Fruit fly (Drosophila melanogaster) whole organism, embryonic: ENCODE measurements around the gene CG12507.

Source experiments
- Adf1 ChIP-seq: fragments of 200-800 bp; sonication (Bioruptor generic); IDR thresholded peaks from 2 replicates; pipeline ENCODE4 v1.3.6; 2022; ENCODE audit warnings: missing biosample characterization, missing genetic modification characterization
- Asciz ChIP-seq: fragments of 200-800 bp; sonication (Bioruptor generic); optimal IDR thresholded peaks from 2 replicates; lab custom pipeline; 2017; ENCODE audit warnings: missing biosample characterization, mild to moderate bottlenecking, missing genetic modification characterization, missing genetic modification reagents
- Atf-2 ChIP-seq: fragments of 200-800 bp; sonication (Bioruptor generic); optimal IDR thresholded peaks from 2 replicates; lab custom pipeline; 2016; ENCODE audit warnings: missing biosample characterization, missing genetic modification characterization
- CG1024 ChIP-seq: fragments of 200-800 bp; sonication (Bioruptor generic); IDR thresholded peaks from 2 replicates; pipeline ENCODE4 v1.3.6; 2022; ENCODE audit warnings: missing biosample characterization, missing genetic modification characterization
- CG11085 ChIP-seq: fragments of 200-800 bp; sonication (Bioruptor generic); IDR thresholded peaks from 2 replicates; pipeline ENCODE4 v1.3.6; 2022; ENCODE audit warnings: missing biosample characterization, missing genetic modification characterization
- CG11456 ChIP-seq: fragments of 200-800 bp; sonication (Bioruptor generic); IDR thresholded peaks from 3 replicates; pipeline ENCODE4 v1.3.6; 2022; ENCODE audit warnings: missing biosample characterization, missing genetic modification characterization
- CG13287 ChIP-seq: fragments of 200-800 bp; sonication (Bioruptor generic); IDR thresholded peaks from 2 replicates; pipeline ENCODE4 v1.3.6; 2022; ENCODE audit warnings: missing biosample characterization, missing genetic modification characterization; ENCODE audit not compliant: partially characterized antibody
- CG14860 ChIP-seq: fragments of 200-800 bp; sonication (Bioruptor generic); IDR thresholded peaks from 3 replicates; pipeline ENCODE4 v1.3.6; 2022; ENCODE audit warnings: missing biosample characterization, missing genetic modification characterization; ENCODE audit not compliant: partially characterized antibody
- CG2202 ChIP-seq: fragments of 200-800 bp; sonication (Bioruptor generic); optimal IDR thresholded peaks from 2 replicates; lab custom pipeline; 2018; ENCODE audit warnings: missing biosample characterization, mild to moderate bottlenecking, missing genetic modification characterization
- CG2678 ChIP-seq: fragments of 200-800 bp; sonication (Bioruptor generic); optimal IDR thresholded peaks from 3 replicates; lab custom pipeline; 2019; ENCODE audit warnings: missing biosample characterization, mild to moderate bottlenecking, missing genetic modification characterization, moderate library complexity
- CG2712 ChIP-seq: fragments of 200-800 bp; optimal IDR thresholded peaks from 3 replicates; lab custom pipeline; 2019; ENCODE audit warnings: missing biosample characterization, mild to moderate bottlenecking, missing genetic modification characterization, moderate library complexity
- CG30431 ChIP-seq: fragments of 200-800 bp; sonication (Bioruptor generic); optimal IDR thresholded peaks from 2 replicates; lab custom pipeline; 2017; ENCODE audit warnings: missing biosample characterization, missing genetic modification characterization
- CG31388 ChIP-seq: fragments of 200-800 bp; sonication (Bioruptor generic); optimal IDR thresholded peaks from 2 replicates; lab custom pipeline; 2016; ENCODE audit warnings: missing biosample characterization, missing genetic modification characterization
- CG32532 ChIP-seq: fragments of 200-800 bp; sonication (Bioruptor generic); IDR thresholded peaks from 2 replicates; pipeline ENCODE4 v1.3.6; 2022; ENCODE audit warnings: missing biosample characterization, missing genetic modification characterization
- CG3407 ChIP-seq: fragments of 200-800 bp; sonication (Bioruptor generic); optimal IDR thresholded peaks from 2 replicates; lab custom pipeline; 2018; ENCODE audit warnings: missing biosample characterization, mild to moderate bottlenecking, missing genetic modification characterization
- CG3995 ChIP-seq: fragments of 200-800 bp; sonication (Bioruptor generic); optimal IDR thresholded peaks from 3 replicates; lab custom pipeline; 2016; ENCODE audit warnings: missing biosample characterization, missing genetic modification characterization
- CG4328 ChIP-seq: fragments of 200-800 bp; sonication (Bioruptor generic); optimal IDR thresholded peaks from 3 replicates; lab custom pipeline; 2017; ENCODE audit warnings: missing biosample characterization, missing genetic modification reagents, missing genetic modification characterization
- CG4404 ChIP-seq: fragments of 200-800 bp; sonication (Bioruptor generic); IDR thresholded peaks from 2 replicates; pipeline ENCODE4 v1.3.6; 2022; ENCODE audit warnings: missing biosample characterization, missing genetic modification characterization
- CG6765 ChIP-seq: fragments of 200-800 bp; sonication (Bioruptor generic); optimal IDR thresholded peaks from 3 replicates; lab custom pipeline; 2017; ENCODE audit warnings: missing biosample characterization, mild to moderate bottlenecking, missing genetic modification characterization
- CG7556 ChIP-seq: fragments of 200-800 bp; sonication (Bioruptor generic); optimal IDR thresholded peaks from 2 replicates; lab custom pipeline; 2017; ENCODE audit warnings: missing biosample characterization, mild to moderate bottlenecking, missing genetic modification characterization
- CG7987 ChIP-seq: fragments of 200-800 bp; sonication (Bioruptor generic); optimal IDR thresholded peaks from 2 replicates; lab custom pipeline; 2018; ENCODE audit warnings: missing biosample characterization, mild to moderate bottlenecking, missing genetic modification characterization, moderate library complexity
- CG9797 ChIP-seq: fragments of 200-800 bp; sonication (Bioruptor generic); optimal IDR thresholded peaks from 3 replicates; lab custom pipeline; 2018; ENCODE audit warnings: missing biosample characterization, mild to moderate bottlenecking, missing genetic modification characterization
- Camta ChIP-seq: fragments of 200-800 bp; sonication (Bioruptor generic); optimal IDR thresholded peaks from 2 replicates; lab custom pipeline; 2016; ENCODE audit warnings: missing biosample characterization, missing genetic modification characterization
- Eip74EF ChIP-seq, 2 experiments: fragments of 200-800 bp in 1 of 2; fragments of >200 bp in 1 of 2; sonication (Bioruptor generic) in 1 of 2; optimal IDR thresholded peaks; 2 replicates each; lab custom pipeline; 2017 to 2019; ENCODE audit warnings: missing biosample characterization in 2 of 2, missing genetic modification characterization in 2 of 2, mild to moderate bottlenecking in 1 of 2, moderate library complexity in 1 of 2
- HmgZ ChIP-seq: fragments of 200-800 bp; sonication (Bioruptor generic); optimal IDR thresholded peaks from 2 replicates; lab custom pipeline; 2018; ENCODE audit warnings: missing biosample characterization, mild to moderate bottlenecking, missing genetic modification characterization
- Lim3 ChIP-seq: fragments of 200-800 bp; sonication (Bioruptor generic); IDR thresholded peaks from 2 replicates; pipeline ENCODE4 v1.3.6; 2022; ENCODE audit warnings: missing biosample characterization, missing genetic modification characterization
- NK7.1 ChIP-seq: fragments of 200-800 bp; sonication (Bioruptor generic); optimal IDR thresholded peaks from 3 replicates; lab custom pipeline; 2016; ENCODE audit warnings: missing biosample characterization, missing genetic modification characterization
- Nf-YC ChIP-seq: fragments of 200-800 bp; optimal IDR thresholded peaks from 3 replicates; lab custom pipeline; 2019; ENCODE audit warnings: missing biosample characterization, mild to moderate bottlenecking, missing genetic modification characterization, moderate library complexity
- Oaz ChIP-seq: fragments of 200-800 bp; sonication (Bioruptor generic); IDR thresholded peaks from 2 replicates; pipeline ENCODE4 v1.3.6; 2022; ENCODE audit warnings: missing biosample characterization, missing genetic modification characterization
- Oli ChIP-seq: fragments of 200-800 bp; sonication (Bioruptor generic); optimal IDR thresholded peaks from 2 replicates; lab custom pipeline; 2018; ENCODE audit warnings: missing biosample characterization, mild to moderate bottlenecking, missing genetic modification characterization, moderate library complexity
- Opbp ChIP-seq: fragments of 200-800 bp; sonication (Bioruptor generic); IDR thresholded peaks from 3 replicates; pipeline ENCODE4 v1.3.6; 2022; ENCODE audit warnings: missing biosample characterization, missing genetic modification characterization; ENCODE audit not compliant: partially characterized antibody
- Six4 ChIP-seq: fragments of 200-800 bp; sonication (Bioruptor generic); optimal IDR thresholded peaks from 2 replicates; lab custom pipeline; 2016; ENCODE audit warnings: missing biosample characterization, missing genetic modification characterization
- Sry-β ChIP-seq: fragments of 200-800 bp; sonication (Bioruptor generic); optimal IDR thresholded peaks from 2 replicates; lab custom pipeline; 2018; ENCODE audit warnings: missing biosample characterization, mild to moderate bottlenecking, missing genetic modification characterization, moderate library complexity
- TFAM ChIP-seq: fragments of 200-800 bp; sonication (Bioruptor generic); optimal IDR thresholded peaks from 2 replicates; lab custom pipeline; 2017; ENCODE audit warnings: missing biosample characterization, missing genetic modification characterization, inconsistent platforms
- ato ChIP-seq: fragments of 200-800 bp; sonication (Bioruptor generic); IDR thresholded peaks from 2 replicates; pipeline ENCODE4 v1.3.6; 2022; ENCODE audit warnings: missing biosample characterization, missing genetic modification characterization; ENCODE audit not compliant: partially characterized antibody
- bsh ChIP-seq, 2 experiments: fragments of 200-800 bp; sonication (Bioruptor generic); optimal IDR thresholded peaks; 2 replicates each; lab custom pipeline; 2017 to 2018; ENCODE audit warnings: mild to moderate bottlenecking in 2 of 2, missing biosample characterization in 2 of 2, missing genetic modification characterization in 2 of 2, moderate library complexity in 1 of 2
- caup ChIP-seq: fragments of 200-800 bp; sonication (Bioruptor generic); optimal IDR thresholded peaks from 3 replicates; lab custom pipeline; 2017; ENCODE audit warnings: missing biosample characterization, mild to moderate bottlenecking, missing genetic modification characterization, moderate library complexity; ENCODE audit not compliant: severe bottlenecking
- chinmo ChIP-seq: fragments of 200-800 bp; sonication (Bioruptor generic); IDR thresholded peaks from 4 replicates; pipeline ENCODE4 v1.3.6; 2022; ENCODE audit warnings: missing biosample characterization, missing genetic modification characterization; ENCODE audit not compliant: partially characterized antibody
- croc ChIP-seq: fragments of 200-800 bp; sonication (Bioruptor generic); conservative IDR thresholded peaks from 3 replicates; pipeline ENCODE4 v1.3.6; 2022; ENCODE audit warnings: missing biosample characterization, missing genetic modification characterization
- dmrt99B ChIP-seq: fragments of 200-800 bp; sonication (Bioruptor generic); optimal IDR thresholded peaks from 2 replicates; lab custom pipeline; 2018; ENCODE audit warnings: missing biosample characterization, mild to moderate bottlenecking, missing genetic modification characterization, moderate library complexity
- dysf ChIP-seq: fragments of 200-800 bp; sonication (Bioruptor generic); IDR thresholded peaks from 3 replicates; pipeline ENCODE4 v1.3.6; 2022; ENCODE audit warnings: missing biosample characterization, missing genetic modification characterization
- emc ChIP-seq: fragments of 200-800 bp; sonication (Bioruptor generic); optimal IDR thresholded peaks from 2 replicates; lab custom pipeline; 2016; ENCODE audit warnings: missing biosample characterization, missing genetic modification characterization
- eve ChIP-seq, 2 experiments: fragments of >200 bp; optimal IDR thresholded peaks; 2 replicates each; lab custom pipeline; 2017; ENCODE audit warnings: missing biosample characterization in 2 of 2, missing genetic modification characterization in 2 of 2
- jigr1 ChIP-seq: fragments of 200-800 bp; sonication (Bioruptor generic); IDR thresholded peaks from 3 replicates; pipeline ENCODE4 v1.3.6; 2022; ENCODE audit warnings: missing biosample characterization, missing genetic modification characterization
- nau ChIP-seq: fragments of 200-800 bp; sonication (Bioruptor generic); optimal IDR thresholded peaks from 3 replicates; lab custom pipeline; 2017; ENCODE audit warnings: missing biosample characterization, mild to moderate bottlenecking, missing genetic modification characterization, missing genetic modification reagents
- oc ChIP-seq: fragments of 200-800 bp; sonication (Bioruptor generic); optimal IDR thresholded peaks from 2 replicates; lab custom pipeline; 2018; ENCODE audit warnings: missing biosample characterization, mild to moderate bottlenecking, missing genetic modification characterization, moderate library complexity
- ranshi ChIP-seq: fragments of 200-800 bp; sonication (Bioruptor generic); IDR thresholded peaks from 2 replicates; pipeline ENCODE4 v1.3.6; 2022; ENCODE audit warnings: missing biosample characterization, missing genetic modification characterization
- sisA ChIP-seq: fragments of 200-800 bp; sonication (Bioruptor generic); IDR thresholded peaks from 2 replicates; pipeline ENCODE4 v1.3.6; 2022; ENCODE audit warnings: missing biosample characterization, missing genetic modification characterization
- usp ChIP-seq: fragments of >200 bp; optimal IDR thresholded peaks from 2 replicates; lab custom pipeline; 2017; ENCODE audit warnings: missing biosample characterization, missing genetic modification characterization
- zfh2 ChIP-seq: fragments of 200-800 bp; sonication (Bioruptor generic); optimal IDR thresholded peaks from 2 replicates; lab custom pipeline; 2016; ENCODE audit warnings: missing biosample characterization, missing genetic modification characterization

The CG12507 gene

DNA sequence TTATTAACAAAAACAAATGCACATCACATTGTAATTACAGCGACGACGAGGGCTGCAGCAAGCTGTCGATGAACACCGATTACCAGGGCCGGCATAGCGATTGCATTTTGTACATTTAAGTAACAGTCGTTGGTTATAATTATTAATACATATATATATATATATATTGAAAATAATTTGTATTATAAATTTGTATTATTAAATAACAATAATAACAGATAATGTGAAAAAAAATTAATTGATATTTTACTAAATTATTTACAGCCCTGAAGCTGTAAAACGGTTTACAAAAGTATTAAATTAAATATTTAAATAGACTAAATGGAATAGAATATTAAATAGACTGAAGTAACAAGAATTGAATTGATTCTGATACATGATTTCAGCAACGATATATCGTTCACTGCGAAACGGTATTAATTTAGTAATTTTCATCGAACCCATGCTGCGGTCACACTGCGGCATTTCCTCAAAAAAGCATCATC, 9.6 kb upstream of the CG12507 start, which contains the start of the genes kat80 and Prosalpha4 (continued):
- TF ChIP-seq CG11085 (GFP tag; lab: Robert Waterston, UW) = no peak
- TF ChIP-seq Sry-β (GFP tag; lab: Kevin White, UChicago) = peak; percentile 34
- no peak for TF ChIP-seq CG2202 (tag; lab: Kevin White, UChicago)
- no peak for TF ChIP-seq oc (tag; lab: Kevin White, UChicago)
- TF ChIP-seq CG6765 (GFP tag; lab: Kevin White, UChicago) = no peak
- TF ChIP-seq CG31388 = no peak
- TF ChIP-seq bsh (GFP tag; optimal IDR thresholded peaks at IDR 0.05; lab: Kevin White, UChicago) = peak in 1 of 2 experiments; percentile 28
- peak; percentile 20 for TF ChIP-seq caup (GFP tag; lab: Kevin White, UChicago)
- TF ChIP-seq Atf-2 (GFP tag; lab: Kevin White, UChicago) = no peak
- no peak for TF ChIP-seq CG4404
- TF ChIP-seq CG3995 (GFP tag; lab: Kevin White, UChicago) = peak; percentile 96
- peak; percentile 55 for TF ChIP-seq CG2678 (tag; lab: Kevin White, UChicago)
- TF ChIP-seq eve (GFP tag; optimal IDR thresholded peaks at IDR 0.05; lab: Kevin White, UChicago) = no peak
- no peak for TF ChIP-seq TFAM (GFP tag; lab: Kevin White, UChicago)
- peak; percentile 53 for TF ChIP-seq CG2712
- peak; percentile 11 for TF ChIP-seq CG4328
- peak; percentile 79 for TF ChIP-seq CG13287
- TF ChIP-seq croc = no peak
- TF ChIP-seq Nf-YC (tag; lab: Kevin White, UChicago) = peak; percentile 58
- no peak for TF ChIP-seq zfh2 (GFP tag; lab: Kevin White, UChicago)
- TF ChIP-seq nau (GFP tag; lab: Kevin White, UChicago) = no peak
- TF ChIP-seq CG11456 (GFP tag; lab: Robert Waterston, UW) = no peak
- TF ChIP-seq chinmo = 0 out of 4 replicates have a peak, but pooled peaks have one; percentile 37
- no peak for TF ChIP-seq jigr1 (GFP tag; lab: Robert Waterston, UW)
- TF ChIP-seq Asciz (GFP tag; lab: Kevin White, UChicago) = no peak
- peak; percentile 32 for TF ChIP-seq dmrt99B (tag; lab: Kevin White, UChicago)
- no peak for TF ChIP-seq CG7987 (GFP tag; lab: Kevin White, UChicago)
- no peak for TF ChIP-seq CG1024 (GFP tag; lab: Robert Waterston, UW)
- no peak for TF ChIP-seq CG3407 (GFP tag; lab: Kevin White, UChicago)
- TF ChIP-seq ato (GFP tag; lab: Robert Waterston, UW) = no peak
- TF ChIP-seq Oli (tag; lab: Kevin White, UChicago) = peak; percentile 25
- peak; percentile 37; the same call in 2 of the 3 replicates for TF ChIP-seq Opbp (GFP tag; lab: Robert Waterston, UW)
- no peak for TF ChIP-seq Eip74EF (GFP tag; optimal IDR thresholded peaks at IDR 0.05; lab: Kevin White, UChicago)
- no peak for TF ChIP-seq sisA (GFP tag; lab: Robert Waterston, UW)
- no peak for TF ChIP-seq usp (GFP tag; lab: Kevin White, UChicago)
- no peak for TF ChIP-seq Lim3 (GFP tag; lab: Robert Waterston, UW)
- no peak for TF ChIP-seq Adf1
- TF ChIP-seq CG32532 (GFP tag; lab: Robert Waterston, UW) = peak; percentile 58; the same call in 1 of the 2 replicates
- TF ChIP-seq NK7.1 (GFP tag; lab: Kevin White, UChicago) = no peak
- TF ChIP-seq CG9797 = peak; percentile 57
- no peak for TF ChIP-seq CG7556 (GFP tag; lab: Kevin White, UChicago)
- TF ChIP-seq CG30431 (GFP tag; lab: Kevin White, UChicago) = no peak
- peak; percentile 27; the same call in 1 of the 2 replicates for TF ChIP-seq ranshi (GFP tag; lab: Robert Waterston, UW)
- TF ChIP-seq CG14860 = 0 out of 3 replicates have a peak, but pooled peaks have one; percentile 40
- no peak for TF ChIP-seq Six4 (GFP tag; lab: Kevin White, UChicago)
- TF ChIP-seq emc = no peak
- no peak for TF ChIP-seq HmgZ (tag; lab: Kevin White, UChicago)
- TF ChIP-seq dysf (GFP tag; lab: Robert Waterston, UW) = no peak
- TF ChIP-seq Oaz = no peak
- no peak for TF ChIP-seq Camta (GFP tag; lab: Kevin White, UChicago)
